Fruit fly (Drosophila melanogaster): Measurements from ENCODE around the gene H.

Gene H

dm6 chr3R:20593463-20593838, 28.3 kb upstream of the H start:
- TF ChIP-seq D1 (tag; optimal IDR thresholded peaks at IDR 0.05) (no peak), Snoo (tag; optimal IDR thresholded peaks at IDR 0.05) (no peak), CG13204 (GFP tag; optimal IDR thresholded peaks at IDR 0.05) (no peak), CG12605 (GFP tag; IDR thresholded peaks at IDR 0.05) (no peak), CG8159 (tag; optimal IDR thresholded peaks at IDR 0.05) (no peak), Ets98B (GFP tag; IDR thresholded peaks at IDR 0.05) (no peak), gl (tag; optimal IDR thresholded peaks at IDR 0.05) (no peak), fd96Ca (GFP tag; IDR thresholded peaks at IDR 0.05) (0 out of 3 replicates have a peak, but pooled peaks have one; percentile 27)

- TF ChIP-seq fd96Ca (GFP tag; IDR thresholded peaks at IDR 0.05) = peak; percentile 35; the same call in 1 of the 3 replicates
- TF ChIP-seq CG17806 (tag; optimal IDR thresholded peaks at IDR 0.05) = peak; percentile 95
- TF ChIP-seq CG12605 (GFP tag; IDR thresholded peaks at IDR 0.05) = peak; percentile 83
- peak; percentile 98 for TF ChIP-seq CG8159 (tag; optimal IDR thresholded peaks at IDR 0.05)
- TF ChIP-seq Pif1B (GFP tag; optimal IDR thresholded peaks at IDR 0.05) = peak; percentile 76
- peak; percentile 96 for TF ChIP-seq D1 (tag; optimal IDR thresholded peaks at IDR 0.05)
- TF ChIP-seq CG10348 (GFP tag; IDR thresholded peaks at IDR 0.05) = peak; percentile 8; the same call in 1 of the 2 replicates
- TF ChIP-seq rn (GFP tag; IDR thresholded peaks at IDR 0.05) = peak; percentile 75; the same call in 1 of the 2 replicates
- TF ChIP-seq CG8301 (tag; optimal IDR thresholded peaks at IDR 0.05) = peak; percentile 89
- TF ChIP-seq CG14655 (GFP tag; optimal IDR thresholded peaks at IDR 0.05) = peak; percentile 95
- peak; percentile 60 for TF ChIP-seq gl (tag; optimal IDR thresholded peaks at IDR 0.05)
- peak; percentile 54 for TF ChIP-seq EcR (GFP tag; optimal IDR thresholded peaks at IDR 0.05)
- peak; percentile 83 for TF ChIP-seq CG13204 (GFP tag; optimal IDR thresholded peaks at IDR 0.05)
- TF ChIP-seq Ets98B (GFP tag; IDR thresholded peaks at IDR 0.05) = peak; percentile 74
- peak; percentile 98 for TF ChIP-seq CG9948 (tag; optimal IDR thresholded peaks at IDR 0.05)
- TF ChIP-seq CG15710 (tag; optimal IDR thresholded peaks at IDR 0.05) = peak; percentile 96
- peak; percentile 82 for TF ChIP-seq Pif1A (GFP tag; optimal IDR thresholded peaks at IDR 0.05)
- peak; percentile 74 for TF ChIP-seq Snoo (tag; optimal IDR thresholded peaks at IDR 0.05)
- TF ChIP-seq CG34367 (tag; optimal IDR thresholded peaks at IDR 0.05) = peak; percentile 90
- peak; percentile 76 for TF ChIP-seq CG4496 (GFP tag; IDR thresholded peaks at IDR 0.05)
- TF ChIP-seq CG32121 (GFP tag; IDR thresholded peaks at IDR 0.05) = peak; percentile 70
These were observed 27.3 kb upstream of the H start for dm6 chr3R:20594194-20595144.

- TF ChIP-seq CG8301 (tag; optimal IDR thresholded peaks at IDR 0.05) (peak; percentile 18), Pif1B (GFP tag; optimal IDR thresholded peaks at IDR 0.05) (no peak), CG12605 (GFP tag; IDR thresholded peaks at IDR 0.05) (no peak), CG32121 (GFP tag; IDR thresholded peaks at IDR 0.05) (no peak), CG8159 (tag; optimal IDR thresholded peaks at IDR 0.05) (peak; percentile 12), D1 (tag; optimal IDR thresholded peaks at IDR 0.05) (no peak), CG9948 (tag; optimal IDR thresholded peaks at IDR 0.05) (no peak), fd96Ca (GFP tag; IDR thresholded peaks at IDR 0.05) (no peak), CG15710 (tag; optimal IDR thresholded peaks at IDR 0.05) (no peak), CG34367 (tag; optimal IDR thresholded peaks at IDR 0.05) (no peak), CG17806 (tag; optimal IDR thresholded peaks at IDR 0.05) (peak; percentile 20), Ets98B (GFP tag; IDR thresholded peaks at IDR 0.05) (no peak), CG13204 (GFP tag; optimal IDR thresholded peaks at IDR 0.05) (no peak), rn (GFP tag; IDR thresholded peaks at IDR 0.05) (no peak), Pif1A (GFP tag; optimal IDR thresholded peaks at IDR 0.05) (no peak), CG10348 (GFP tag; IDR thresholded peaks at IDR 0.05) (no peak), EcR (GFP tag; optimal IDR thresholded peaks at IDR 0.05) (no peak), Snoo (tag; optimal IDR thresholded peaks at IDR 0.05) (no peak), CG4496 (GFP tag; IDR thresholded peaks at IDR 0.05) (no peak; the same call in 2 of the 3 replicates), gl (tag; optimal IDR thresholded peaks at IDR 0.05) (no peak), CG14655 (GFP tag; optimal IDR thresholded peaks at IDR 0.05) (peak; percentile 59)
These were observed 26.5 kb upstream of the H start for dm6 chr3R:20595145-20595812.

dm6 chr3R:20595901-20596300, 25.8 kb upstream of the H start:
- TF ChIP-seq CG9948 (tag; optimal IDR thresholded peaks at IDR 0.05) (no peak), Pif1B (GFP tag; optimal IDR thresholded peaks at IDR 0.05) (no peak), CG32121 (GFP tag; IDR thresholded peaks at IDR 0.05) (no peak), CG34367 (tag; optimal IDR thresholded peaks at IDR 0.05) (no peak), CG17806 (tag; optimal IDR thresholded peaks at IDR 0.05) (no peak), rn (GFP tag; IDR thresholded peaks at IDR 0.05) (no peak), Pif1A (GFP tag; optimal IDR thresholded peaks at IDR 0.05) (no peak), CG8301 (tag; optimal IDR thresholded peaks at IDR 0.05) (no peak), CG8159 (tag; optimal IDR thresholded peaks at IDR 0.05) (no peak), EcR (GFP tag; optimal IDR thresholded peaks at IDR 0.05) (no peak), CG13204 (GFP tag; optimal IDR thresholded peaks at IDR 0.05) (no peak), CG14655 (GFP tag; optimal IDR thresholded peaks at IDR 0.05) (no peak), CG4496 (GFP tag; IDR thresholded peaks at IDR 0.05) (no peak), CG15710 (tag; optimal IDR thresholded peaks at IDR 0.05) (no peak), D1 (tag; optimal IDR thresholded peaks at IDR 0.05) (no peak), Snoo (tag; optimal IDR thresholded peaks at IDR 0.05) (no peak), Ets98B (GFP tag; IDR thresholded peaks at IDR 0.05) (no peak), fd96Ca (GFP tag; IDR thresholded peaks at IDR 0.05) (no peak)

All from whole organism, pupa.